Worm (Caenorhabditis elegans) whole organism, mixed stage, embryonic: ENCODE data around the gene del-8.

Source experiments
- ceh-43 ChIP-seq: fragments of 200-800 bp; sonication (Bioruptor generic); optimal IDR thresholded peaks from 2 replicates; lab custom pipeline; 2018; ENCODE audit warnings: mild to moderate bottlenecking, missing genetic modification characterization, moderate library complexity, missing compliant biosample characterization
- ceh-83 ChIP-seq: fragments of 200-800 bp; sonication (Bioruptor generic); optimal IDR thresholded peaks from 2 replicates; lab custom pipeline; 2018; ENCODE audit warnings: mild to moderate bottlenecking, missing genetic modification characterization, missing compliant biosample characterization
- cnd-1 ChIP-seq: fragments of 200-800 bp; sonication (Bioruptor generic); optimal IDR thresholded peaks from 2 replicates; lab custom pipeline; 2018; ENCODE audit warnings: mild to moderate bottlenecking, missing genetic modification characterization, missing compliant biosample characterization
- lsy-2 ChIP-seq: fragments of 150-350 bp; optimal IDR thresholded peaks from 2 replicates; lab custom pipeline; 2014; ENCODE audit warnings: missing biosample characterization, missing genetic modification characterization
- nhr-2 ChIP-seq: fragments of 150-350 bp; optimal IDR thresholded peaks from 2 replicates; lab custom pipeline; 2014; ENCODE audit warnings: missing biosample characterization, missing genetic modification characterization
- nhr-237 ChIP-seq: fragments of 150-350 bp; optimal IDR thresholded peaks from 2 replicates; lab custom pipeline; 2014; ENCODE audit warnings: missing biosample characterization, missing genetic modification characterization
- nhr-76 ChIP-seq: sonication (generic microtip); optimal IDR thresholded peaks from 2 replicates; lab custom pipeline; 2017; ENCODE audit warnings: missing biosample characterization, missing genetic modification characterization

- TF ChIP-seq ceh-83 (GFP tag; lab: Kevin White, UChicago): no peak
- no peak for TF ChIP-seq nhr-2
- TF ChIP-seq lsy-2 (tag; lab: Kevin White, UChicago): no peak
- no peak for TF ChIP-seq cnd-1 (tag; lab: Kevin White, UChicago)
- TF ChIP-seq nhr-76: no peak
- TF ChIP-seq ceh-43 (GFP tag; lab: Kevin White, UChicago): no peak
- TF ChIP-seq nhr-237: no peak
These were observed 51.7 kb downstream of the del-8 start for ce11 chrX:9640902-9641301.
